Worm (Caenorhabditis elegans): Measurements from ENCODE around the gene pxn-2.

pxn-2 gene

ce11 chrX:10933308-10934014 is 45.6 kb downstream of the pxn-2 start:
- TF ChIP-seq Y79H2A.3 (GFP tag; conservative IDR thresholded peaks at IDR 0.05) (no peak), snpc-4 (GFP tag; optimal IDR thresholded peaks at IDR 0.05) (no peak), snpc-4 (tag; optimal IDR thresholded peaks at IDR 0.05) (no peak), F57A8.1 (GFP tag; optimal IDR thresholded peaks at IDR 0.05) (no peak), hrde-1 (tag; optimal IDR thresholded peaks at IDR 0.05; ENCODE audit: borderline replicate concordance) (no peak), ztf-3 (GFP tag; optimal IDR thresholded peaks at IDR 0.05) (no peak)

ce11 chrX:10932087-10932486 is 47.0 kb downstream of the pxn-2 start:
- TF ChIP-seq atf-7 (tag; optimal IDR thresholded peaks at IDR 0.05) = no peak
- TF ChIP-seq hlh-12 (tag; optimal IDR thresholded peaks at IDR 0.05) = no peak
- TF ChIP-seq efl-1 (GFP tag; optimal IDR thresholded peaks at IDR 0.05) = no peak
- TF ChIP-seq hmg-1.2 (GFP tag; IDR thresholded peaks at IDR 0.05) = no peak
- no peak for TF ChIP-seq mcd-1 (GFP tag; IDR thresholded peaks at IDR 0.05)
- no peak for TF ChIP-seq aptf-2 (GFP tag; conservative IDR thresholded peaks at IDR 0.05)
- no peak for TF ChIP-seq let-607 (tag; optimal IDR thresholded peaks at IDR 0.05)
- no peak for TF ChIP-seq unc-130 (GFP tag; optimal IDR thresholded peaks at IDR 0.05)
- TF ChIP-seq akir-1 (GFP tag; optimal IDR thresholded peaks at IDR 0.05) = no peak

- TF ChIP-seq nhr-80 (tag; optimal IDR thresholded peaks at IDR 0.05) (peak; percentile 56), nhr-120 (GFP tag; IDR thresholded peaks at IDR 0.05) (no peak), tbx-9 (tag; optimal IDR thresholded peaks at IDR 0.05; ENCODE audit: borderline replicate concordance) (no peak), F22D6.2 (tag; optimal IDR thresholded peaks at IDR 0.05) (no peak)
Measured at ce11 chrX:10928948-10929563, 50.0 kb downstream of the pxn-2 start, which contains the start of gene dgn-1. Gene dgn-1, minus strand, starts transcription at chrX:10928998.

- no peak for TF ChIP-seq atf-7 (tag; optimal IDR thresholded peaks at IDR 0.05)
- no peak for TF ChIP-seq ztf-3 (GFP tag; optimal IDR thresholded peaks at IDR 0.05)
- TF ChIP-seq nfya-1 (tag; optimal IDR thresholded peaks at IDR 0.05; ENCODE audit: borderline replicate concordance, insufficient read depth) = no peak
- no peak for TF ChIP-seq K11D2.4 (GFP tag; IDR thresholded peaks at IDR 0.05)
- no peak for TF ChIP-seq pha-4 (tag; optimal IDR thresholded peaks at IDR 0.05)
- no peak for TF ChIP-seq dpff-1 (tag; optimal IDR thresholded peaks at IDR 0.05)
- no peak for TF ChIP-seq dox-1 (GFP tag; IDR thresholded peaks at IDR 0.05)
- no peak for TF ChIP-seq lin-26 (GFP tag; IDR thresholded peaks at IDR 0.05)
- no peak for TF ChIP-seq xnd-1 (tag; optimal IDR thresholded peaks at IDR 0.05)
- TF ChIP-seq B0261.1 (tag; optimal IDR thresholded peaks at IDR 0.05) = no peak
- TF ChIP-seq tlf-1 (GFP tag; optimal IDR thresholded peaks at IDR 0.05) = no peak
- TF ChIP-seq sptf-2 (GFP tag; optimal IDR thresholded peaks at IDR 0.05) = no peak
- TF ChIP-seq ztf-22 (GFP tag; optimal IDR thresholded peaks at IDR 0.05) = no peak
- no peak for TF ChIP-seq lag-1 (GFP tag; IDR thresholded peaks at IDR 0.05)
- no peak for TF ChIP-seq cebp-1 (GFP tag; IDR thresholded peaks at IDR 0.05)
- no peak for TF ChIP-seq cebp-1 (tag; optimal IDR thresholded peaks at IDR 0.05)
Measured at ce11 chrX:10927136-10927535, 52.0 kb downstream of the pxn-2 start.

Measured in whole organism, young adult.